Worm (Caenorhabditis elegans): ENCODE data around the gene mrpl-10.

ce11 chrII:8267679-8268078 lies 10.6 kb downstream of the mrpl-10 start:
- TF ChIP-seq lin-39 (tag; optimal IDR thresholded peaks at IDR 0.05) (no peak), ZK546.5 (tag; optimal IDR thresholded peaks at IDR 0.05) (no peak), elt-3 (tag; optimal IDR thresholded peaks at IDR 0.05) (no peak), nhr-23 (tag; optimal IDR thresholded peaks at IDR 0.05) (no peak), zag-1 (tag; optimal IDR thresholded peaks at IDR 0.05) (no peak), aly-2 (tag; optimal IDR thresholded peaks at IDR 0.05) (no peak), snpc-4 (tag; optimal IDR thresholded peaks at IDR 0.05) (no peak), nhr-237 (tag; optimal IDR thresholded peaks at IDR 0.05) (no peak), lin-11 (tag; optimal IDR thresholded peaks at IDR 0.05) (no peak)
